Worm (Caenorhabditis elegans) whole organism, L4/young adult: ENCODE results near the gene hpk-1.
"Not testable (repeated sequence)": the region's sequence is repeated elsewhere in the genome, so short reads cannot be mapped to it uniquely, and the experiment has no call there.

ENCODE experiments used
- W03F9.2 ChIP-seq: fragments of 150-350 bp; optimal IDR thresholded peaks from 2 replicates; lab custom pipeline; 2014; ENCODE audit warnings: missing biosample characterization, missing genetic modification characterization
- dao-5 ChIP-seq: sonication (generic microtip); optimal IDR thresholded peaks from 2 replicates; lab custom pipeline; 2016; ENCODE audit warnings: missing genotype, missing genetic modification characterization, moderate library complexity, missing compliant biosample characterization
- him-1 ChIP-seq: sonication (generic microtip); optimal IDR thresholded peaks from 2 replicates; lab custom pipeline; 2016; ENCODE audit warnings: missing genotype, missing genetic modification reagents, missing genetic modification characterization, missing compliant biosample characterization

Gene hpk-1

DNA sequence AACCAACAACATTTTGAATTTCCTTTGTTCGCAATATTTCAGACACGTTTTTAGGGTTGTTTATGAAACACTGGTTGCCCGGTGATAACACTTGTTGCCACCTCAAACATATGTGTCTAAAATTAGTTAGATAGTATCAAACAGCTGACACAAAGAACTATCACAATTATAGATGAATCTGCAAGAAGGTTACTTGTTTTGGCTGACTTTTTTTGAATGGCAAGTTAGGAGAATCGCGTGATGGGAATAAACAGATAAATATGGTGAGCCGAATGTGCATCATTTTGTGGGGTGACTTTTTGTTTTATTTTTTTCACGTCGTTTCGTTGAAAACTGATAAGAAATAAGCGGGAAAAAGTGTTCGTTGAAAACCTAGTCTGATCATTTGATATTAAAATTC, 28.0 kb upstream of the hpk-1 start:
- TF ChIP-seq W03F9.2 (tag; lab: Kevin White, UChicago) (peak; percentile 3), dao-5 (no peak), him-1 (tag; lab: Kevin White, UChicago) (no peak)

- TF ChIP-seq dao-5 (no peak), W03F9.2 (tag; lab: Kevin White, UChicago) (no peak), him-1 (tag; lab: Kevin White, UChicago) (no peak)
Measured at ce11 chrX:4244489-4245123, 27.5 kb upstream of the hpk-1 start.

ce11 chrX:4238971-4239370, 21.9 kb upstream of the hpk-1 start:
- TF ChIP-seq W03F9.2 (tag; lab: Kevin White, UChicago) (no peak), him-1 (tag; lab: Kevin White, UChicago) (no peak)

DNA sequence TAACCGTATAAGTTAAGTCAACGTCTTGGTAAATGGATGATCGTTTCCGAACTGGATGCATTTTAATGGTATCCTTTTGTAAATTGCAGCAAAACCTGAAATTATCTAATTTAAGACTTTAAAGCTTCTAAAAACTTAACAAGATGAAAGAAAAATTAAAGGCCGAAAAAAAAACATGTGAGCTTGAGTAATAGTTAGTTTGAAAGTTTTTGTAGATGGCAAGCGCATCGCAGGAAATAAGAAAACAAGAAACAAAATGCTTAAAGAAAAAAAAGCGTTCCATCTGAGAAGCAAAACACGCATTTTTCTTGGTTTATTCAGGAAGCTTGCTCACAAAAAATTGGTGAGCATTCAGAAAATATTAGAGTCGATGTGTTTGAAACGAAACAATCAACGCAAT, 18.7 kb upstream of the hpk-1 start, which contains the start of gene rab-37:
TSS of gene rab-37 (minus strand) at position 101 of the 400 bp plus-strand sequence.
- TF ChIP-seq W03F9.2 (tag; lab: Kevin White, UChicago) (no peak), him-1 (tag; lab: Kevin White, UChicago) (no peak), dao-5 (no peak)

- TF ChIP-seq him-1 (tag; lab: Kevin White, UChicago) = peak; percentile 93
- no peak for TF ChIP-seq W03F9.2 (tag; lab: Kevin White, UChicago)
- TF ChIP-seq dao-5 = peak; percentile 65
Measured at ce11 chrX:4222779-4223387, 5.8 kb upstream of the hpk-1 start.

DNA sequence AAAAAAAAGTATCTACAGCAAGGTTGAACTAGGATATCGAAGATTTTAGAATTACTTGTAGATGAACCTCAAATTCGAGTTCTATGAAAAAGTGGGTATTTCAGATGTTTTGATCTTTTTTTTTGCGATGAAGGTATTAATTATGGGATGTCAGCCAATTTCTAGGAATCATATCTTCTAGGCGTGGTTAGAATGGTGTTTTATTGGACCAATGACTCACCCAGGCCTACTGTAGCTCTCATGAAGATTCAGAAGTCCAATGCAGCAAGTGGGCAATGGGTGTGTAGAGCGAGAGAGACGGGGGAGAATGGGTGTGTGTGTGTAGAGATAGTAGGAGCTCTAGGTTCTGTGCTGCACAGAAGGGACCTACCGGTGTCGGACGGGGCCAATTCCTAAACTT, 5.1 kb upstream of the hpk-1 start:
- TF ChIP-seq dao-5 (no peak), W03F9.2 (tag; lab: Kevin White, UChicago) (no peak), him-1 (tag; lab: Kevin White, UChicago) (no peak)

DNA sequence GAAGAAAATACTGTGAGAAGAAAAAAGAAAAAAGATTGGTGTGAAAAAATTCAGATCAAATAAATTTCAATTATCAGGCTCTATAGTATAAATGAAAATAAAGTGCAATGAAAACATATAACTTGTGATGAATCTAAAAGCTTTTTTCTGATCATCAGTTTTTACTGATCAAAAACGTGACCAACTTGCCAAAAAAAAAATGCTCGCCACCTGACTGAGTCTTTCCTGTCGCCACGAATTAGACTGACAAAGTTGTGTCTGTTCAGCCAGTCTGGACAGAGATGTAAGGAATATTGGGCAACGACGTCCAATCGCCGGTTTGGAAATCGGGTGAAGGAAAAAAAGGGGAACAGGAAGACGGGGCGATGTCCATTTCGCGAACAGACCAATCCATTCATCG, 2.4 kb upstream of the hpk-1 start:
- TF ChIP-seq W03F9.2 (tag; lab: Kevin White, UChicago) (no peak), him-1 (tag; lab: Kevin White, UChicago) (no peak), dao-5 (no peak)

DNA sequence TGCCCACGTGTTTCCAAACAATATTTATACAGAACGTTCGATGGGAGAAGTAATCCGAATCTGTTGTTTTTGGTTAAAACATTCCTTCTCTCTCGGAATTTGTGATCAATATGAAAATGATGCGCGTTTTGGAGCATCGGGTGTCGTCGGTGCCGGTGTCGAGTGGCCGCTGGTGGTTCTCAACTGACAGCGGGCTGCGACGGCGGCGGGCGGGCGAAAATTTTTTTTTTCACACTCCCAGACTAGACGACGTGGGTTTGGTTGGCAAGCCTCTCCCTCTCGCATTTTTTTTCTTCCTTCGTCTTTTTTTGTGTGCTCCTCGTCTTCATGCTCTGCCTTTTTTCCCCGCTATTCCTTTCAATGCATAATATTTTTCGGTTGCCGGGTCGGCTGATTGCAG, 1.1 kb upstream of the hpk-1 start, which contains the start of gene W01H2.2:
TSS of gene W01H2.2 (minus strand) at position 285 of the 400 bp plus-strand sequence.
- no peak for TF ChIP-seq dao-5
- no peak for TF ChIP-seq him-1 (tag; lab: Kevin White, UChicago)

ce11 chrX:4215500-4216107, 1.5 kb downstream of the hpk-1 start:
- TF ChIP-seq W03F9.2 (tag; lab: Kevin White, UChicago) (no peak), dao-5 (no peak), him-1 (tag; lab: Kevin White, UChicago) (no peak)

- TF ChIP-seq dao-5 (no peak), him-1 (tag; lab: Kevin White, UChicago) (peak; percentile 1), W03F9.2 (tag; lab: Kevin White, UChicago) (no peak)
Measured at ce11 chrX:4214643-4215042, 2.4 kb downstream of the hpk-1 start.

- TF ChIP-seq him-1 (tag; lab: Kevin White, UChicago) (peak; percentile 100), W03F9.2 (tag; lab: Kevin White, UChicago) (peak; percentile 98), dao-5 (peak; percentile 90)
Measured at ce11 chrX:4209131-4209530, 8.0 kb downstream of the hpk-1 start.

- TF ChIP-seq him-1 (tag; lab: Kevin White, UChicago) (no peak), dao-5 (no peak), W03F9.2 (tag; lab: Kevin White, UChicago) (peak; percentile 23)
Measured at ce11 chrX:4208495-4208894, 8.6 kb downstream of the hpk-1 start.

DNA sequence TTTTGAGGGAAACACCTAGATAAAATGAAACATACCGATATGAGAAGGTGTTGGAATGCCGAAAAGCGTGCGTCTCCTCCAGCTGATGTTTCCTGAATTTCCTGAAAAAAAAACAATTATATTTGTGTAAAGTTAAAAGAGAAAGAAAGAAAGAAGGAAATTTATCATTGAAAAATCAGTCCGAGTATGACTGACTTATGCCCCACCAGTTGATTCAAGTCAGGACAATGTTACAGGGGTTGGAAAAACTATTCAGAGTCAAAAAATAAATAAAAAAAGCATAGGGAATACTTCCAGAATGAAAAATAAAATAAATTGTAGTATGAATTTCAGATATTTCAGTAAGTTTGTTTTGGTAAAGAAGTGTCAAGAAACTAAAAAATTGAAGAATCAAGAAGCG, 9.7 kb downstream of the hpk-1 start, which contains the start of gene F20B6.9:
TSS of gene F20B6.9 (minus strand) at position 101 of the 400 bp plus-strand sequence.
- TF ChIP-seq dao-5; W03F9.2 (tag; lab: Kevin White, UChicago); him-1 (tag; lab: Kevin White, UChicago): not testable (repeated sequence)

ce11 chrX:4202114-4202513, 15.0 kb downstream of the hpk-1 start, which contains the start of gene F20B6.6:
Gene F20B6.6, minus strand, starts transcription at chrX:4202214.
- TF ChIP-seq dao-5; W03F9.2 (tag; lab: Kevin White, UChicago); him-1 (tag; lab: Kevin White, UChicago): not testable (repeated sequence)
